Fruit fly (Drosophila melanogaster) whole organism, embryonic: Measurements from ENCODE around the gene witty.

Experiments used
- Aef1 ChIP-seq: fragments of 200-800 bp; sonication (Bioruptor generic); IDR thresholded peaks from 3 replicates; pipeline ENCODE4 v1.3.6; 2022; ENCODE audit warnings: missing biosample characterization, missing genetic modification characterization
- Blimp-1 ChIP-seq: fragments of 200-800 bp; sonication (Bioruptor generic); optimal IDR thresholded peaks from 3 replicates; lab custom pipeline; 2018; ENCODE audit warnings: missing biosample characterization, missing genetic modification characterization, mild to moderate bottlenecking, moderate library complexity, missing genetic modification reagents
- CG1024 ChIP-seq: fragments of 200-800 bp; sonication (Bioruptor generic); IDR thresholded peaks from 2 replicates; pipeline ENCODE4 v1.3.6; 2022; ENCODE audit warnings: missing biosample characterization, missing genetic modification characterization
- CG10462 ChIP-seq: fragments of 200-800 bp; sonication (Bioruptor generic); optimal IDR thresholded peaks from 2 replicates; lab custom pipeline; 2016; ENCODE audit warnings: missing biosample characterization, missing genetic modification characterization
- CG10654 ChIP-seq: fragments of 200-800 bp; sonication (Bioruptor generic); optimal IDR thresholded peaks from 2 replicates; lab custom pipeline; 2016; ENCODE audit warnings: missing biosample characterization, missing genetic modification characterization
- CG10959 ChIP-seq: fragments of 200-800 bp; sonication (Bioruptor generic); IDR thresholded peaks from 2 replicates; pipeline ENCODE4 v1.3.6; 2022; ENCODE audit warnings: missing biosample characterization, missing genetic modification characterization
- CG11560 ChIP-seq: fragments of 200-800 bp; sonication (Bioruptor generic); IDR thresholded peaks from 3 replicates; pipeline ENCODE4 v1.3.6; 2022; ENCODE audit warnings: missing biosample characterization, missing genetic modification characterization
- CG12299 ChIP-seq: fragments of 200-800 bp; sonication (Bioruptor generic); optimal IDR thresholded peaks from 2 replicates; lab custom pipeline; 2018; ENCODE audit warnings: missing biosample characterization, mild to moderate bottlenecking, missing genetic modification characterization
- CG13287 ChIP-seq: fragments of 200-800 bp; sonication (Bioruptor generic); IDR thresholded peaks from 2 replicates; pipeline ENCODE4 v1.3.6; 2022; ENCODE audit warnings: missing biosample characterization, missing genetic modification characterization; ENCODE audit not compliant: partially characterized antibody
- CG14667 ChIP-seq: fragments of 200-800 bp; sonication (Bioruptor generic); IDR thresholded peaks from 2 replicates; pipeline ENCODE4 v1.3.6; 2022; ENCODE audit warnings: missing biosample characterization, missing genetic modification characterization
- CG14710 ChIP-seq: fragments of 200-800 bp; sonication (Bioruptor generic); optimal IDR thresholded peaks from 3 replicates; lab custom pipeline; 2019; ENCODE audit warnings: missing biosample characterization, mild to moderate bottlenecking, missing genetic modification characterization, moderate library complexity
- CG16779 ChIP-seq: fragments of 200-800 bp; sonication (Bioruptor generic); IDR thresholded peaks from 2 replicates; pipeline ENCODE4 v1.3.6; 2022; ENCODE audit warnings: missing biosample characterization, missing genetic modification characterization
- CG16813 ChIP-seq: fragments of 200-800 bp; sonication (Bioruptor generic); IDR thresholded peaks from 3 replicates; pipeline ENCODE4 v1.3.6; 2022; ENCODE audit warnings: missing biosample characterization, missing genetic modification characterization; ENCODE audit not compliant: partially characterized antibody
- CG18764 ChIP-seq: fragments of 200-800 bp; sonication (Bioruptor generic); optimal IDR thresholded peaks from 3 replicates; lab custom pipeline; 2016; ENCODE audit warnings: missing biosample characterization, missing genetic modification characterization
- CG2116 ChIP-seq: fragments of 200-800 bp; sonication (Bioruptor generic); optimal IDR thresholded peaks from 3 replicates; lab custom pipeline; 2018; ENCODE audit warnings: missing biosample characterization, mild to moderate bottlenecking, missing genetic modification characterization
- CG2129 ChIP-seq: fragments of 200-800 bp; sonication (Bioruptor generic); IDR thresholded peaks from 2 replicates; pipeline ENCODE4 v1.3.6; 2022; ENCODE audit warnings: missing biosample characterization, missing genetic modification characterization; ENCODE audit not compliant: partially characterized antibody
- CG3065 ChIP-seq: fragments of 200-800 bp; sonication (Bioruptor generic); optimal IDR thresholded peaks from 2 replicates; lab custom pipeline; 2016; ENCODE audit warnings: missing biosample characterization, missing genetic modification characterization
- CG31388 ChIP-seq: fragments of 200-800 bp; sonication (Bioruptor generic); optimal IDR thresholded peaks from 2 replicates; lab custom pipeline; 2016; ENCODE audit warnings: missing biosample characterization, missing genetic modification characterization
- CG3281 ChIP-seq: fragments of 200-800 bp; sonication (Bioruptor generic); optimal IDR thresholded peaks from 3 replicates; lab custom pipeline; 2017; ENCODE audit warnings: missing biosample characterization, mild to moderate bottlenecking, missing genetic modification characterization
- CG5953 ChIP-seq: fragments of 200-800 bp; sonication (Bioruptor generic); IDR thresholded peaks from 2 replicates; pipeline ENCODE4 v1.3.6; 2022; ENCODE audit warnings: missing biosample characterization, missing genetic modification characterization
- CG6689 ChIP-seq: fragments of 200-800 bp; sonication (Bioruptor generic); IDR thresholded peaks from 2 replicates; pipeline ENCODE4 v1.3.6; 2022; ENCODE audit warnings: missing biosample characterization, missing genetic modification characterization
- CrebB ChIP-seq: fragments of 200-800 bp; sonication (Bioruptor generic); optimal IDR thresholded peaks from 3 replicates; lab custom pipeline; 2018; ENCODE audit warnings: missing biosample characterization, mild to moderate bottlenecking, missing genetic modification characterization
- Dip2 ChIP-seq: fragments of 200-800 bp; sonication (Bioruptor generic); IDR thresholded peaks from 2 replicates; pipeline ENCODE4 v1.3.6; 2022; ENCODE audit warnings: missing biosample characterization, missing genetic modification characterization
- Dip3 ChIP-seq: fragments of 200-800 bp; sonication (Bioruptor generic); optimal IDR thresholded peaks from 3 replicates; lab custom pipeline; 2016; ENCODE audit warnings: missing biosample characterization, missing genetic modification characterization
- Dll ChIP-seq: fragments of 200-800 bp; sonication (Bioruptor generic); IDR thresholded peaks from 4 replicates; pipeline ENCODE4 v1.3.6; 2022; ENCODE audit warnings: missing biosample characterization, missing genetic modification characterization; ENCODE audit not compliant: partially characterized antibody
- Eip74EF ChIP-seq, 2 experiments: fragments of 200-800 bp in 1 of 2; fragments of >200 bp in 1 of 2; sonication (Bioruptor generic) in 1 of 2; optimal IDR thresholded peaks; 2 replicates each; lab custom pipeline; 2017 to 2019; ENCODE audit warnings: missing biosample characterization in 2 of 2, missing genetic modification characterization in 2 of 2, mild to moderate bottlenecking in 1 of 2, moderate library complexity in 1 of 2
- MESR4 ChIP-seq: fragments of 200-800 bp; sonication (Bioruptor generic); optimal IDR thresholded peaks from 2 replicates; lab custom pipeline; 2018; ENCODE audit warnings: missing biosample characterization, mild to moderate bottlenecking, missing genetic modification characterization, moderate library complexity
- Med ChIP-seq: fragments of 200-800 bp; sonication (Bioruptor generic); peaks from one replicate; lab custom pipeline; 2016; ENCODE audit warnings: missing biosample characterization, missing genetic modification characterization, mild to moderate bottlenecking, inconsistent platforms, moderate library complexity
- Nf-YC ChIP-seq: fragments of 200-800 bp; optimal IDR thresholded peaks from 3 replicates; lab custom pipeline; 2019; ENCODE audit warnings: missing biosample characterization, mild to moderate bottlenecking, missing genetic modification characterization, moderate library complexity
- Oli ChIP-seq: fragments of 200-800 bp; sonication (Bioruptor generic); optimal IDR thresholded peaks from 2 replicates; lab custom pipeline; 2018; ENCODE audit warnings: missing biosample characterization, mild to moderate bottlenecking, missing genetic modification characterization, moderate library complexity
- Scr ChIP-seq: fragments of 200-800 bp; sonication (Bioruptor generic); IDR thresholded peaks from 2 replicates; pipeline ENCODE4 v1.3.6; 2022; ENCODE audit warnings: missing biosample characterization, missing genetic modification characterization; ENCODE audit not compliant: partially characterized antibody
- Side ChIP-seq: fragments of 200-800 bp; sonication (Bioruptor generic); optimal IDR thresholded peaks from 2 replicates; lab custom pipeline; 2016; ENCODE audit warnings: missing biosample characterization, missing genetic modification characterization
- ase ChIP-seq: fragments of 200-800 bp; sonication (Bioruptor generic); IDR thresholded peaks from 3 replicates; pipeline ENCODE4 v1.3.6; 2022; ENCODE audit warnings: missing biosample characterization, missing genetic modification characterization
- chinmo ChIP-seq: fragments of 200-800 bp; sonication (Bioruptor generic); IDR thresholded peaks from 4 replicates; pipeline ENCODE4 v1.3.6; 2022; ENCODE audit warnings: missing biosample characterization, missing genetic modification characterization; ENCODE audit not compliant: partially characterized antibody
- ems ChIP-seq: fragments of 200-800 bp; sonication (Bioruptor generic); optimal IDR thresholded peaks from 3 replicates; lab custom pipeline; 2016; ENCODE audit warnings: missing biosample characterization, missing genetic modification characterization
- exex ChIP-seq: fragments of 200-800 bp; sonication (Bioruptor generic); optimal IDR thresholded peaks from 4 replicates; lab custom pipeline; 2018; ENCODE audit warnings: missing biosample characterization, mild to moderate bottlenecking, missing genetic modification characterization, moderate library complexity
- gcm ChIP-seq: fragments of 200-800 bp; sonication (Bioruptor generic); optimal IDR thresholded peaks from 2 replicates; lab custom pipeline; 2019; ENCODE audit warnings: missing biosample characterization, mild to moderate bottlenecking, missing genetic modification characterization, moderate library complexity
- hb ChIP-seq: fragments of 200-800 bp; sonication (Bioruptor generic); IDR thresholded peaks from 3 replicates; pipeline ENCODE4 v1.3.6; 2022; ENCODE audit warnings: missing biosample characterization, missing genetic modification characterization; ENCODE audit not compliant: partially characterized antibody
- lmd ChIP-seq: fragments of 200-800 bp; sonication (Bioruptor generic); IDR thresholded peaks from 2 replicates; pipeline ENCODE4 v1.3.6; 2022; ENCODE audit warnings: missing biosample characterization, missing genetic modification characterization
- mld ChIP-seq: fragments of 200-800 bp; sonication (Bioruptor generic); IDR thresholded peaks from 3 replicates; pipeline ENCODE4 v1.3.6; 2022; ENCODE audit warnings: missing biosample characterization, missing genetic modification characterization; ENCODE audit not compliant: partially characterized antibody
- nerfin-2 ChIP-seq: fragments of 200-800 bp; sonication (Bioruptor generic); IDR thresholded peaks from 2 replicates; pipeline ENCODE4 v1.3.6; 2022; ENCODE audit warnings: missing biosample characterization, missing genetic modification characterization; ENCODE audit not compliant: partially characterized antibody
- pzg ChIP-seq: fragments of 200-800 bp; sonication (Bioruptor generic); optimal IDR thresholded peaks from 3 replicates; lab custom pipeline; 2018; ENCODE audit warnings: missing biosample characterization, mild to moderate bottlenecking, missing genetic modification characterization, moderate library complexity
- sisA ChIP-seq: fragments of 200-800 bp; sonication (Bioruptor generic); IDR thresholded peaks from 2 replicates; pipeline ENCODE4 v1.3.6; 2022; ENCODE audit warnings: missing biosample characterization, missing genetic modification characterization
- sob ChIP-seq: fragments of 200-800 bp; sonication (Bioruptor generic); IDR thresholded peaks from 2 replicates; pipeline ENCODE4 v1.3.6; 2022; ENCODE audit warnings: missing biosample characterization, missing genetic modification characterization
- stwl ChIP-seq: fragments of 200-800 bp; sonication (Bioruptor generic); optimal IDR thresholded peaks from 3 replicates; lab custom pipeline; 2018; ENCODE audit warnings: missing biosample characterization, mild to moderate bottlenecking, missing genetic modification characterization, moderate library complexity
- tna ChIP-seq: fragments of 200-800 bp; sonication (Bioruptor generic); IDR thresholded peaks from 2 replicates; pipeline ENCODE4 v1.3.6; 2022; ENCODE audit warnings: missing biosample characterization, missing genetic modification characterization; ENCODE audit not compliant: partially characterized antibody
- trem ChIP-seq: fragments of 200-800 bp; optimal IDR thresholded peaks from 3 replicates; lab custom pipeline; 2019; ENCODE audit warnings: missing biosample characterization, mild to moderate bottlenecking, missing genetic modification characterization, moderate library complexity
- vnd ChIP-seq: fragments of 200-800 bp; sonication (Bioruptor generic); IDR thresholded peaks from 3 replicates; pipeline ENCODE4 v1.3.6; 2022; ENCODE audit warnings: missing biosample characterization, missing genetic modification characterization; ENCODE audit not compliant: partially characterized antibody
- wek ChIP-seq: fragments of 200-800 bp; sonication (Bioruptor generic); optimal IDR thresholded peaks from 3 replicates; lab custom pipeline; 2018; ENCODE audit warnings: missing biosample characterization, mild to moderate bottlenecking, missing genetic modification characterization, moderate library complexity
- zen2 ChIP-seq: fragments of 200-800 bp; sonication (Bioruptor generic); IDR thresholded peaks from 3 replicates; pipeline ENCODE4 v1.3.6; 2022; ENCODE audit warnings: missing biosample characterization, missing genetic modification characterization; ENCODE audit not compliant: partially characterized antibody

Gene witty

DNA sequence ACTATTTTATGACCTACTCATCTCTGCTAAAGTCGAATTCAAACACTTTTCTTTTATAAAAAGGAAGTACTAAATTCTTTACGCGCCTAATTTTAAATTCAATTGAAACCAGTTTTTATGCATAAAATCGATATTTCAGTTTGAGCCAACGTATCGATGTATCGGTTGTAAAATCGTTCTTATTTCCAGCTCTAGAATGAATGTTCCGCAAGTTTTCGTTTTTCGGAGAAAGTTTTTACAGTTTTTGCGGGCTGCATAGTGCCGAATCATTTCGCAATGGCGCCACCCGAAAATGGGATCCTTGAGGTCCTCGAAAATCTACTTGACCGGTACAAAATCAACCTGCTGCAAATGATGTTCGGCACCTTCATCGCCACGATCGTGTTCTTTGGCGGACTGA is 32.7 kb upstream of the witty start, which contains the start of gene CG7840 (continued):
- TF ChIP-seq chinmo (GFP tag; lab: Robert Waterston, UW) (peak; percentile 78; the same call in 2 of the 4 replicates), wek (GFP tag; lab: Kevin White, UChicago) (no peak), Side (no peak), CG16813 (peak; percentile 82), Oli (tag; lab: Kevin White, UChicago) (no peak), Scr (peak; percentile 88), exex (tag; lab: Kevin White, UChicago) (no peak), CG3065 (GFP tag; lab: Kevin White, UChicago) (no peak), CG14667 (GFP tag; lab: Robert Waterston, UW) (no peak), Eip74EF (GFP tag; optimal IDR thresholded peaks at IDR 0.05; lab: Kevin White, UChicago) (no peak), hb (GFP tag; lab: Robert Waterston, UW) (peak; percentile 54; the same call in 2 of the 3 replicates), Aef1 (GFP tag; lab: Robert Waterston, UW) (no peak), vnd (GFP tag; lab: Robert Waterston, UW) (peak; percentile 67; the same call in 2 of the 3 replicates), CG2129 (peak; percentile 79), lmd (GFP tag; lab: Robert Waterston, UW) (no peak), CG10959 (GFP tag; lab: Robert Waterston, UW) (no peak), pzg (GFP tag; lab: Kevin White, UChicago) (peak; percentile 47), ase (GFP tag; lab: Robert Waterston, UW) (no peak), Blimp-1 (peak; percentile 57), Nf-YC (no peak), CG13287 (peak; percentile 95), ems (no peak), CG3281 (GFP tag; lab: Kevin White, UChicago) (no peak), CG31388 (GFP tag; lab: Kevin White, UChicago) (no peak), trem (tag; lab: Kevin White, UChicago) (peak; percentile 32), tna (GFP tag; lab: Robert Waterston, UW) (peak; percentile 78), CG12299 (tag; lab: Kevin White, UChicago) (no peak), nerfin-2 (GFP tag; lab: Robert Waterston, UW) (peak; percentile 78), CG10462 (GFP tag; lab: Kevin White, UChicago) (no peak), sob (GFP tag; lab: Robert Waterston, UW) (no peak), CG6689 (no peak), CG5953 (GFP tag; lab: Robert Waterston, UW) (no peak), mld (GFP tag; lab: Robert Waterston, UW) (peak; percentile 78), Dip3 (GFP tag; lab: Kevin White, UChicago) (no peak), sisA (GFP tag; lab: Robert Waterston, UW) (no peak), stwl (tag; lab: Kevin White, UChicago) (peak; percentile 14), Dip2 (no peak), Dll (GFP tag; lab: Robert Waterston, UW) (peak; percentile 91), gcm (no peak), CG16779 (no peak), CG11560 (peak; percentile 57; the same call in 1 of the 3 replicates), zen2 (GFP tag; lab: Robert Waterston, UW) (peak; percentile 92), CG18764 (GFP tag; lab: Kevin White, UChicago) (no peak), CG2116 (peak; percentile 76), CG10654 (no peak), MESR4 (GFP tag; lab: Kevin White, UChicago) (peak; percentile 57), Med (GFP tag; lab: Kevin White, UChicago) (peak; percentile 57), CrebB (tag; lab: Kevin White, UChicago) (no peak), CG1024 (GFP tag; lab: Robert Waterston, UW) (no peak), CG14710 (peak; percentile 3)
